Fruit fly (Drosophila melanogaster) S2 (cell line): ENCODE results near the gene CG5440.

Source experiments
- CG8478 ChIP-seq: fragments of >200 bp; optimal IDR thresholded peaks from 2 replicates; lab custom pipeline; 2018
- CTCF ChIP-seq, 2 experiments: fragments of >200 bp; optimal IDR thresholded peaks; 2 replicates each; lab custom pipeline; 2018

DNA sequence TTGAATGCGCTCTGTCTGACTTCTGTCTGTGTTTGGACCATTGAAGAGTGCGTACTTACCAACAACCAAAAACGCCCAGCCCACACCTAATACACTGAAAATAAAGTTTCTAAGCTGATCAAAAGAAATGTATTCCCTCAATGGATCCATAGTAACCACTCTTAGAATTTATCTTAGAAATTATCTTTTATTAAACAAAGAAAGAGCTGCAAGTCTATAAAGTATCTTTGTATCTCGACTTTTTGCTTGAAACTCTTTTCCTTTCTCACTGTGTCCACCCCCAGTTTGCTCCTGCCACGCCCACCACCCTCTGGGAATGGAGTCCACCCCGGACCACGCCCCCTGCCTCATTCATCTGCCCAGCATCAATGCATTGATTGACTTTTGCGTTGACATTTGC, 43.7 kb downstream of the CG5440 start:
- TF ChIP-seq CTCF (optimal IDR thresholded peaks at IDR 0.05; lab: Kevin White, UChicago) (no peak), CG8478 (lab: Kevin White, UChicago) (no peak)
